Fruit fly (Drosophila melanogaster) whole organism, embryonic: ENCODE measurements around the gene CG12224.
A peak's percentile ranks its signal among the peaks of the same experiment; 100 is the strongest.

Experiments used
- Abd-B ChIP-seq: fragments of 200-800 bp; sonication (Bioruptor generic); optimal IDR thresholded peaks from 2 replicates; lab custom pipeline; 2018; ENCODE audit warnings: missing biosample characterization, mild to moderate bottlenecking, missing genetic modification characterization, moderate library complexity
- B-H1 ChIP-seq: fragments of 200-800 bp; sonication (Bioruptor generic); IDR thresholded peaks from 3 replicates; pipeline ENCODE4 v1.3.6; 2022; ENCODE audit warnings: missing biosample characterization, missing genetic modification characterization
- CG11456 ChIP-seq: fragments of 200-800 bp; sonication (Bioruptor generic); IDR thresholded peaks from 3 replicates; pipeline ENCODE4 v1.3.6; 2022; ENCODE audit warnings: missing biosample characterization, missing genetic modification characterization
- CG12104 ChIP-seq: fragments of 200-800 bp; sonication (Bioruptor generic); optimal IDR thresholded peaks from 3 replicates; lab custom pipeline; 2016; ENCODE audit warnings: missing biosample characterization, missing genetic modification characterization
- CG12155 ChIP-seq: fragments of 200-800 bp; sonication (Bioruptor generic); optimal IDR thresholded peaks from 3 replicates; lab custom pipeline; 2016; ENCODE audit warnings: missing biosample characterization, missing genetic modification characterization
- CG12299 ChIP-seq: fragments of 200-800 bp; sonication (Bioruptor generic); optimal IDR thresholded peaks from 2 replicates; lab custom pipeline; 2018; ENCODE audit warnings: missing biosample characterization, mild to moderate bottlenecking, missing genetic modification characterization
- CG12942 ChIP-seq: fragments of 200-800 bp; sonication (Bioruptor generic); optimal IDR thresholded peaks from 3 replicates; lab custom pipeline; 2016; ENCODE audit warnings: missing biosample characterization, missing genetic modification characterization
- CG14710 ChIP-seq: fragments of 200-800 bp; sonication (Bioruptor generic); optimal IDR thresholded peaks from 3 replicates; lab custom pipeline; 2019; ENCODE audit warnings: missing biosample characterization, mild to moderate bottlenecking, missing genetic modification characterization, moderate library complexity
- CG15514 ChIP-seq: fragments of 200-800 bp; sonication (Bioruptor generic); optimal IDR thresholded peaks from 3 replicates; lab custom pipeline; 2017; ENCODE audit warnings: missing biosample characterization, missing genetic modification characterization, mild to moderate bottlenecking, moderate library complexity, missing genetic modification reagents
- CG15601 ChIP-seq: fragments of 200-800 bp; sonication (Bioruptor generic); optimal IDR thresholded peaks from 3 replicates; lab custom pipeline; 2019; ENCODE audit warnings: missing biosample characterization, mild to moderate bottlenecking, missing genetic modification characterization, moderate library complexity
- CG1647 ChIP-seq: fragments of 200-800 bp; sonication (Bioruptor generic); optimal IDR thresholded peaks from 3 replicates; lab custom pipeline; 2016; ENCODE audit warnings: missing biosample characterization, missing genetic modification characterization
- CG17612 ChIP-seq: fragments of 200-800 bp; sonication (Bioruptor generic); IDR thresholded peaks from 2 replicates; pipeline ENCODE4 v1.3.6; 2022; ENCODE audit warnings: missing biosample characterization, missing genetic modification characterization
- CG18011 ChIP-seq: fragments of 200-800 bp; sonication (Bioruptor generic); optimal IDR thresholded peaks from 2 replicates; lab custom pipeline; 2017; ENCODE audit warnings: missing biosample characterization, missing genetic modification characterization, mild to moderate bottlenecking, moderate library complexity, missing genotype
- CG2120 ChIP-seq: fragments of 200-800 bp; sonication (Bioruptor generic); optimal IDR thresholded peaks from 3 replicates; lab custom pipeline; 2016; ENCODE audit warnings: missing biosample characterization, missing genetic modification characterization
- CG31441 ChIP-seq: fragments of 200-800 bp; sonication (Bioruptor generic); IDR thresholded peaks from 2 replicates; pipeline ENCODE4 v1.3.6; 2022; ENCODE audit warnings: missing biosample characterization, missing genetic modification characterization
- CG3407 ChIP-seq: fragments of 200-800 bp; sonication (Bioruptor generic); optimal IDR thresholded peaks from 2 replicates; lab custom pipeline; 2018; ENCODE audit warnings: missing biosample characterization, mild to moderate bottlenecking, missing genetic modification characterization
- CG34224 ChIP-seq: fragments of 200-800 bp; sonication (Bioruptor generic); IDR thresholded peaks from 3 replicates; pipeline ENCODE4 v1.3.6; 2022; ENCODE audit warnings: missing biosample characterization, missing genetic modification characterization; ENCODE audit not compliant: partially characterized antibody
- CG6175 ChIP-seq: fragments of 200-800 bp; sonication (Bioruptor generic); IDR thresholded peaks from 3 replicates; pipeline ENCODE4 v1.3.6; 2022; ENCODE audit warnings: missing biosample characterization, missing genetic modification characterization
- CG6813 ChIP-seq: fragments of 200-800 bp; sonication (Bioruptor generic); optimal IDR thresholded peaks from 2 replicates; lab custom pipeline; 2017; ENCODE audit warnings: missing biosample characterization, missing genetic modification characterization, mild to moderate bottlenecking, moderate library complexity, missing genetic modification reagents
- CG8388 ChIP-seq: fragments of 200-800 bp; sonication (Bioruptor generic); optimal IDR thresholded peaks from 2 replicates; lab custom pipeline; 2019; ENCODE audit warnings: missing biosample characterization, mild to moderate bottlenecking, missing genetic modification characterization, moderate library complexity
- CG8924 ChIP-seq: fragments of 200-800 bp; optimal IDR thresholded peaks from 3 replicates; lab custom pipeline; 2019; ENCODE audit warnings: missing biosample characterization, mild to moderate bottlenecking, missing genetic modification characterization, moderate library complexity
- Dfd ChIP-seq, 2 experiments: fragments of >200 bp; optimal IDR thresholded peaks; 2 replicates each; lab custom pipeline; 2017; ENCODE audit warnings: missing biosample characterization in 2 of 2, missing genetic modification characterization in 2 of 2
- Drgx ChIP-seq: fragments of 200-800 bp; sonication (Bioruptor generic); IDR thresholded peaks from 2 replicates; pipeline ENCODE4 v1.3.6; 2022; ENCODE audit warnings: missing biosample characterization, missing genetic modification characterization
- Eip74EF ChIP-seq, 2 experiments: fragments of 200-800 bp in 1 of 2; fragments of >200 bp in 1 of 2; sonication (Bioruptor generic) in 1 of 2; optimal IDR thresholded peaks; 2 replicates each; lab custom pipeline; 2017 to 2019; ENCODE audit warnings: missing biosample characterization in 2 of 2, missing genetic modification characterization in 2 of 2, mild to moderate bottlenecking in 1 of 2, moderate library complexity in 1 of 2
- Hey ChIP-seq: fragments of 200-800 bp; sonication (Bioruptor generic); optimal IDR thresholded peaks from 3 replicates; lab custom pipeline; 2018; ENCODE audit warnings: missing biosample characterization, mild to moderate bottlenecking, missing genetic modification characterization
- Hr3 ChIP-seq: fragments of 200-800 bp; sonication (Bioruptor generic); optimal IDR thresholded peaks from 3 replicates; lab custom pipeline; 2016; ENCODE audit warnings: missing biosample characterization, missing genetic modification characterization
- NC2α ChIP-seq: fragments of 200-800 bp; sonication (Bioruptor generic); optimal IDR thresholded peaks from 2 replicates; lab custom pipeline; 2016; ENCODE audit warnings: missing biosample characterization, missing genetic modification characterization
- NC2β ChIP-seq: fragments of 200-800 bp; sonication (Bioruptor generic); optimal IDR thresholded peaks from 2 replicates; lab custom pipeline; 2016; ENCODE audit warnings: missing biosample characterization, missing genetic modification characterization
- Six4 ChIP-seq: fragments of 200-800 bp; sonication (Bioruptor generic); optimal IDR thresholded peaks from 2 replicates; lab custom pipeline; 2016; ENCODE audit warnings: missing biosample characterization, missing genetic modification characterization
- abd-A ChIP-seq: fragments of 200-800 bp; sonication (Bioruptor generic); optimal IDR thresholded peaks from 3 replicates; lab custom pipeline; 2019; ENCODE audit warnings: missing biosample characterization, mild to moderate bottlenecking, missing genetic modification characterization, moderate library complexity
- btn ChIP-seq: fragments of 200-800 bp; sonication (Bioruptor generic); optimal IDR thresholded peaks from 2 replicates; lab custom pipeline; 2016; ENCODE audit warnings: missing biosample characterization, missing genetic modification characterization
- chm ChIP-seq: fragments of 200-800 bp; sonication (Bioruptor generic); IDR thresholded peaks from 2 replicates; pipeline ENCODE4 v1.3.6; 2022; ENCODE audit warnings: missing biosample characterization, missing genetic modification characterization
- dmrt99B ChIP-seq: fragments of 200-800 bp; sonication (Bioruptor generic); optimal IDR thresholded peaks from 2 replicates; lab custom pipeline; 2018; ENCODE audit warnings: missing biosample characterization, mild to moderate bottlenecking, missing genetic modification characterization, moderate library complexity
- fru ChIP-seq: fragments of >200 bp; optimal IDR thresholded peaks from 2 replicates; lab custom pipeline; 2017
- jigr1 ChIP-seq: fragments of 200-800 bp; sonication (Bioruptor generic); IDR thresholded peaks from 3 replicates; pipeline ENCODE4 v1.3.6; 2022; ENCODE audit warnings: missing biosample characterization, missing genetic modification characterization
- lilli ChIP-seq: fragments of 200-800 bp; sonication (Bioruptor generic); optimal IDR thresholded peaks from 3 replicates; lab custom pipeline; 2016; ENCODE audit warnings: missing biosample characterization, missing genetic modification characterization
- mirr ChIP-seq: fragments of 200-800 bp; sonication (Bioruptor generic); optimal IDR thresholded peaks from 3 replicates; lab custom pipeline; 2018; ENCODE audit warnings: missing biosample characterization, mild to moderate bottlenecking, missing genetic modification characterization
- mld ChIP-seq: fragments of 200-800 bp; sonication (Bioruptor generic); IDR thresholded peaks from 3 replicates; pipeline ENCODE4 v1.3.6; 2022; ENCODE audit warnings: missing biosample characterization, missing genetic modification characterization; ENCODE audit not compliant: partially characterized antibody
- nerfin-2 ChIP-seq: fragments of 200-800 bp; sonication (Bioruptor generic); IDR thresholded peaks from 2 replicates; pipeline ENCODE4 v1.3.6; 2022; ENCODE audit warnings: missing biosample characterization, missing genetic modification characterization; ENCODE audit not compliant: partially characterized antibody
- oc ChIP-seq: fragments of 200-800 bp; sonication (Bioruptor generic); optimal IDR thresholded peaks from 2 replicates; lab custom pipeline; 2018; ENCODE audit warnings: missing biosample characterization, mild to moderate bottlenecking, missing genetic modification characterization, moderate library complexity
- odd ChIP-seq: fragments of 200-800 bp; sonication (Bioruptor generic); optimal IDR thresholded peaks from 2 replicates; lab custom pipeline; 2017; ENCODE audit warnings: missing biosample characterization, mild to moderate bottlenecking, missing genetic modification characterization
- org-1 ChIP-seq: fragments of 200-800 bp; sonication (Bioruptor generic); optimal IDR thresholded peaks from 2 replicates; lab custom pipeline; 2017; ENCODE audit warnings: missing biosample characterization, missing genetic modification characterization
- pnt ChIP-seq: fragments of 200-800 bp; sonication (Bioruptor generic); optimal IDR thresholded peaks from 3 replicates; lab custom pipeline; 2016; ENCODE audit warnings: missing biosample characterization, missing genetic modification characterization
- trem ChIP-seq: fragments of 200-800 bp; optimal IDR thresholded peaks from 3 replicates; lab custom pipeline; 2019; ENCODE audit warnings: missing biosample characterization, mild to moderate bottlenecking, missing genetic modification characterization, moderate library complexity
- tup ChIP-seq: fragments of 200-800 bp; sonication (Bioruptor generic); optimal IDR thresholded peaks from 2 replicates; lab custom pipeline; 2016; ENCODE audit warnings: missing biosample characterization, mild to moderate bottlenecking, missing genetic modification characterization, moderate library complexity
- unpg ChIP-seq: fragments of 200-800 bp; sonication (Bioruptor generic); optimal IDR thresholded peaks from 3 replicates; lab custom pipeline; 2018; ENCODE audit warnings: missing biosample characterization, mild to moderate bottlenecking, missing genetic modification characterization, moderate library complexity
- vvl ChIP-seq: fragments of 200-800 bp; sonication (Bioruptor generic); IDR thresholded peaks from 2 replicates; pipeline ENCODE4 v1.3.6; 2022; ENCODE audit warnings: missing biosample characterization, missing genetic modification characterization
- wdn ChIP-seq: fragments of 200-800 bp; sonication (Bioruptor generic); IDR thresholded peaks from 2 replicates; pipeline ENCODE4 v1.3.6; 2022; ENCODE audit warnings: missing biosample characterization, missing genetic modification characterization
- wek ChIP-seq: fragments of 200-800 bp; sonication (Bioruptor generic); optimal IDR thresholded peaks from 3 replicates; lab custom pipeline; 2018; ENCODE audit warnings: missing biosample characterization, mild to moderate bottlenecking, missing genetic modification characterization, moderate library complexity
- z ChIP-seq: fragments of 200-800 bp; sonication (Bioruptor generic); IDR thresholded peaks from 3 replicates; pipeline ENCODE4 v1.3.6; 2022; ENCODE audit warnings: missing biosample characterization, missing genetic modification characterization
- zf30C ChIP-seq: fragments of 200-800 bp; sonication (Bioruptor generic); optimal IDR thresholded peaks from 3 replicates; lab custom pipeline; 2018; ENCODE audit warnings: missing biosample characterization, mild to moderate bottlenecking, missing genetic modification characterization

The CG12224 gene

DNA sequence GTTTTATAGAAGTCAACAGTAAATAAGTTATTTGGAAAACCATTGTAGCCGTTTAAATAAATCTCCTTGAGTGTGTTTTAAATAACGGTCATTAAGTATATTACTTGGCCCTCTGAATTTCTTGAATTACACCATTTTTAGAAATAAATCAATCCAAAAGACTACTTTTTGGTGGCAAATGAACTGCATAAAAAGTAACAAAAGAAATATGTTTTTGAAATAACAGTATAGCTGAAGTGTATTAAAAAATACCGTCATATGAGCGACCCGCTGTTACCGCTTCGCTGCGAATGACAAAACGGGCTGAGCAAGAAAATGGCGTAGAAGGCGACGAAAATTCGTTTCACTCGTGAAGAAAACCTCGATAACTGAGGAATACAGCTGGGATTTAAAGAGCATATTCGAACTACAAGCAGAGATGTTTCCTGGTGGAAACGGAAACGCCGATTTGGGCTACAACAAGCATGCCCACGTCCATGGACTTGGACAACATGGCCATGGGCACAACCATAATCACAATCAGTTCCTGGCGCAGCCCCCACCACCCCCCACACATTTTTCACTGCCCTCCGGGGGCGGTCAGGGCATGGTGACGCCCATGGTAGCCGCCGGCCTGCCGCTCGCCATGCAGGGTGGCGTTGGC, 32.4 kb downstream of the CG12224 start, which contains the start of gene CG31211 (continued):
- TF ChIP-seq CG3407 (GFP tag; lab: Kevin White, UChicago) (no peak), CG12104 (no peak), CG12155 (GFP tag; lab: Kevin White, UChicago) (peak; percentile 10), lilli (GFP tag; lab: Kevin White, UChicago) (peak; percentile 43), mld (GFP tag; lab: Robert Waterston, UW) (no peak), NC2α (GFP tag; lab: Kevin White, UChicago) (no peak), Dfd (GFP tag; optimal IDR thresholded peaks at IDR 0.05; lab: Kevin White, UChicago) (no peak), oc (tag; lab: Kevin White, UChicago) (no peak), org-1 (GFP tag; lab: Kevin White, UChicago) (no peak), fru (lab: Kevin White, UChicago) (no peak), wek (GFP tag; lab: Kevin White, UChicago) (no peak), dmrt99B (tag; lab: Kevin White, UChicago) (no peak), nerfin-2 (no peak), abd-A (tag; lab: Kevin White, UChicago) (no peak), zf30C (GFP tag; lab: Kevin White, UChicago) (no peak), CG2120 (GFP tag; lab: Kevin White, UChicago) (peak; percentile 10), CG12299 (tag; lab: Kevin White, UChicago) (no peak), unpg (no peak), Hr3 (no peak), wdn (no peak), CG6813 (no peak), CG12942 (GFP tag; lab: Kevin White, UChicago) (no peak), CG18011 (GFP tag; lab: Kevin White, UChicago) (no peak), CG11456 (no peak), Six4 (GFP tag; lab: Kevin White, UChicago) (no peak), Abd-B (GFP tag; lab: Kevin White, UChicago) (no peak), CG15514 (GFP tag; lab: Kevin White, UChicago) (peak; percentile 10), z (GFP tag; lab: Robert Waterston, UW) (no peak), CG15601 (tag; lab: Kevin White, UChicago) (no peak), tup (no peak), CG8924 (no peak), btn (GFP tag; lab: Kevin White, UChicago) (no peak), Hey (no peak), CG14710 (peak; percentile 46), Drgx (GFP tag; lab: Robert Waterston, UW) (no peak), NC2β (GFP tag; lab: Kevin White, UChicago) (no peak), CG6175 (GFP tag; lab: Robert Waterston, UW) (no peak), CG17612 (GFP tag; lab: Robert Waterston, UW) (no peak), pnt (GFP tag; lab: Kevin White, UChicago) (no peak), chm (GFP tag; lab: Robert Waterston, UW) (no peak), vvl (GFP tag; lab: Robert Waterston, UW) (no peak), CG34224 (no peak), odd (GFP tag; lab: Kevin White, UChicago) (no peak), trem (tag; lab: Kevin White, UChicago) (no peak), mirr (no peak), CG31441 (GFP tag; lab: Robert Waterston, UW) (no peak), CG1647 (GFP tag; lab: Kevin White, UChicago) (no peak), Eip74EF (GFP tag; optimal IDR thresholded peaks at IDR 0.05; lab: Kevin White, UChicago) (no peak), B-H1 (GFP tag; lab: Robert Waterston, UW) (no peak), jigr1 (GFP tag; lab: Robert Waterston, UW) (no peak), CG8388 (GFP tag; lab: Kevin White, UChicago) (no peak)
